Worm (Caenorhabditis elegans): ENCODE results near the gene Y43F8B.28.

ce11 chrV:19462020-19462419, 23.1 kb upstream of the Y43F8B.28 start, which contains the start of gene Y43F8B.15:
- TF ChIP-seq T22C8.4 (GFP tag; IDR thresholded peaks at IDR 0.05) (no peak), klf-2 (GFP tag; conservative IDR thresholded peaks at IDR 0.05) (no peak), tab-1 (GFP tag; IDR thresholded peaks at IDR 0.05) (no peak), ztf-23 (GFP tag; IDR thresholded peaks at IDR 0.05) (no peak), flt-1 (GFP tag; IDR thresholded peaks at IDR 0.05) (no peak), med-1 (GFP tag; optimal IDR thresholded peaks at IDR 0.05; ENCODE audit: insufficient read depth) (no peak), ref-1 (GFP tag; conservative IDR thresholded peaks at IDR 0.05) (no peak), cog-1 (tag; optimal IDR thresholded peaks at IDR 0.05) (no peak)
